Worm (Caenorhabditis elegans) whole organism, L1 larva: ENCODE data around the gene pdi-1.

Experiments used
- nhr-11 ChIP-seq: fragments of 150-350 bp; optimal IDR thresholded peaks from 2 replicates; lab custom pipeline; 2014; ENCODE audit warnings: missing biosample characterization, missing genetic modification characterization
- unc-62 ChIP-seq: fragments of 150-350 bp; optimal IDR thresholded peaks from 2 replicates; lab custom pipeline; 2014; ENCODE audit warnings: missing biosample characterization, missing genetic modification reagents, missing genetic modification characterization

DNA sequence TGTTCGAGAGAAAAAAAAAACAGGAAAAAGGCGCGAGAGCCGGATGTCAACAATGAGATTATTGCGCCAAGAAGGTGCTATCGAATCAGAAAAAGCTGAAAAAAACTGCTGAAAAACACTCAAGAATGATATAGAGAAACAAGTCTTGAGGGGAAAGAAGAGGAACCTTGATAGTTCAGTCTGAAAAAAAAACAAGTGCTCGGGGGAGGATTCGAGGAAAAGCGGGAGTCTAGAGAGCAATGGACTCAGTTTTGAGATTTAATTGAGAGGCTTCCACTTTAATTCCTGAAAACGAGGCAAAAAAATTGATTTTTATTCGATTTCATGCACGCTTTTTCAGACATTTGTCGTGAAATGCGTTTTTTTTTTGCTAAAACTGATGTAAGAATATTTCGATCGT, 6.7 kb downstream of the pdi-1 start, which contains the start of gene npr-15:
- TF ChIP-seq unc-62 (GFP tag; lab: Kevin White, UChicago), result no peak
- no peak for TF ChIP-seq nhr-11 (tag; lab: Kevin White, UChicago)
